Worm (Caenorhabditis elegans): Measurements from ENCODE around the gene ZC178.2.

- TF ChIP-seq snpc-4 (tag; optimal IDR thresholded peaks at IDR 0.05) (no peak), skn-1 (tag; optimal IDR thresholded peaks at IDR 0.05) (no peak), nhr-67 (tag; optimal IDR thresholded peaks at IDR 0.05) (no peak), ceh-16 (tag; optimal IDR thresholded peaks at IDR 0.05) (no peak), elt-3 (tag; optimal IDR thresholded peaks at IDR 0.05) (no peak), fkh-10 (GFP tag; optimal IDR thresholded peaks at IDR 0.05) (no peak), nhr-76 (tag; optimal IDR thresholded peaks at IDR 0.05) (no peak), eor-1 (tag; optimal IDR thresholded peaks at IDR 0.05) (no peak), ztf-11 (tag; optimal IDR thresholded peaks at IDR 0.05) (no peak), nhr-25 (tag; optimal IDR thresholded peaks at IDR 0.05) (no peak), nhr-11 (tag; optimal IDR thresholded peaks at IDR 0.05) (no peak)
Observed at ce11 chrV:8729100-8729499, 17.3 kb upstream of the ZC178.2 start, which contains the start of gene ZC196.5.
